Fruit fly (Drosophila melanogaster) whole organism, prepupa: ENCODE measurements around the gene Pss.

Source experiments
- CG10631 ChIP-seq: fragments of 200-800 bp; sonication (Bioruptor generic); optimal IDR thresholded peaks from 2 replicates; lab custom pipeline; 2016; ENCODE audit warnings: missing biosample characterization, missing genetic modification characterization
- CG10669 ChIP-seq: fragments of 200-800 bp; sonication (Bioruptor generic); optimal IDR thresholded peaks from 3 replicates; lab custom pipeline; 2018; ENCODE audit warnings: missing biosample characterization, mild to moderate bottlenecking, missing genetic modification characterization, moderate library complexity
- CG11294 ChIP-seq: fragments of 200-800 bp; sonication (Bioruptor generic); IDR thresholded peaks from 2 replicates; pipeline ENCODE4 v1.3.6; 2022; ENCODE audit warnings: missing biosample characterization, missing genetic modification characterization
- CG11762 ChIP-seq: fragments of 200-800 bp; sonication (Bioruptor generic); optimal IDR thresholded peaks from 3 replicates; lab custom pipeline; 2016; ENCODE audit warnings: missing biosample characterization, missing genetic modification characterization; ENCODE audit not compliant: insufficient read depth
- CG11902 ChIP-seq: fragments of 200-800 bp; sonication (Bioruptor generic); optimal IDR thresholded peaks from 3 replicates; lab custom pipeline; 2016; ENCODE audit warnings: missing biosample characterization, missing genetic modification characterization
- CG15336 ChIP-seq: fragments of 200-800 bp; sonication (Bioruptor generic); IDR thresholded peaks from 2 replicates; pipeline ENCODE4 v1.3.6; 2022; ENCODE audit warnings: missing biosample characterization, missing genetic modification characterization
- CG1621 ChIP-seq: fragments of 200-800 bp; sonication (Bioruptor generic); optimal IDR thresholded peaks from 3 replicates; lab custom pipeline; 2018; ENCODE audit warnings: missing biosample characterization, mild to moderate bottlenecking, missing genetic modification characterization
- CG16779 ChIP-seq: fragments of 200-800 bp; sonication (Bioruptor generic); optimal IDR thresholded peaks from 3 replicates; lab custom pipeline; 2017; ENCODE audit warnings: missing biosample characterization, mild to moderate bottlenecking, missing genetic modification characterization
- CG3032 ChIP-seq: fragments of 200-800 bp; optimal IDR thresholded peaks from 2 replicates; lab custom pipeline; 2019; ENCODE audit warnings: missing biosample characterization, mild to moderate bottlenecking, missing genetic modification characterization, moderate library complexity
- CG31627 ChIP-seq: fragments of 200-800 bp; sonication (Bioruptor generic); optimal IDR thresholded peaks from 3 replicates; lab custom pipeline; 2016; ENCODE audit warnings: missing biosample characterization, missing genetic modification characterization
- CG34406 ChIP-seq: fragments of 200-800 bp; sonication (Bioruptor generic); optimal IDR thresholded peaks from 3 replicates; lab custom pipeline; 2016; ENCODE audit warnings: missing biosample characterization, missing genetic modification characterization
- CG3919 ChIP-seq: fragments of 200-800 bp; sonication (Bioruptor generic); optimal IDR thresholded peaks from 3 replicates; lab custom pipeline; 2016; ENCODE audit warnings: missing biosample characterization, missing genetic modification characterization
- CG4318 ChIP-seq: fragments of 200-800 bp; sonication (Bioruptor generic); optimal IDR thresholded peaks from 3 replicates; lab custom pipeline; 2017; ENCODE audit warnings: missing biosample characterization, mild to moderate bottlenecking, missing genetic modification characterization
- CG6163 ChIP-seq: fragments of 200-800 bp; sonication (Bioruptor generic); IDR thresholded peaks from 3 replicates; pipeline ENCODE4 v1.3.6; 2022; ENCODE audit warnings: missing biosample characterization, missing genetic modification characterization
- CG6276 ChIP-seq: fragments of 200-800 bp; sonication (Bioruptor generic); optimal IDR thresholded peaks from 2 replicates; lab custom pipeline; 2017; ENCODE audit warnings: missing biosample characterization, mild to moderate bottlenecking, missing genetic modification characterization
- CG6792 ChIP-seq: fragments of 200-800 bp; sonication (Bioruptor generic); optimal IDR thresholded peaks from 3 replicates; lab custom pipeline; 2016; ENCODE audit warnings: missing biosample characterization, missing genetic modification characterization
- CG6808 ChIP-seq: fragments of 200-800 bp; sonication (Bioruptor generic); optimal IDR thresholded peaks from 3 replicates; lab custom pipeline; 2017; ENCODE audit warnings: missing biosample characterization, missing genetic modification characterization, mild to moderate bottlenecking, moderate library complexity, missing genetic modification reagents
- CG6854 ChIP-seq: fragments of 200-800 bp; sonication (Bioruptor generic); optimal IDR thresholded peaks from 2 replicates; lab custom pipeline; 2017; ENCODE audit warnings: missing biosample characterization, mild to moderate bottlenecking, missing genetic modification characterization
- CG7368 ChIP-seq: fragments of 200-800 bp; sonication (Bioruptor generic); optimal IDR thresholded peaks from 3 replicates; lab custom pipeline; 2016; ENCODE audit warnings: missing biosample characterization, missing genetic modification characterization
- CG8319 ChIP-seq: fragments of 200-800 bp; sonication (Bioruptor generic); optimal IDR thresholded peaks from 3 replicates; lab custom pipeline; 2016; ENCODE audit warnings: missing biosample characterization, missing genetic modification characterization
- CG8632 ChIP-seq: fragments of 200-800 bp; sonication (Bioruptor generic); optimal IDR thresholded peaks from 3 replicates; lab custom pipeline; 2016; ENCODE audit warnings: missing biosample characterization, missing genetic modification characterization
- CG9139 ChIP-seq: fragments of 200-800 bp; sonication (Bioruptor generic); optimal IDR thresholded peaks from 3 replicates; lab custom pipeline; 2017; ENCODE audit warnings: missing biosample characterization, mild to moderate bottlenecking, missing genetic modification characterization
- Eip75B ChIP-seq: fragments of 200-800 bp; sonication (Bioruptor generic); optimal IDR thresholded peaks from 3 replicates; lab custom pipeline; 2016; ENCODE audit warnings: missing biosample characterization, missing genetic modification characterization
- Eip78C ChIP-seq: fragments of 200-800 bp; sonication (Bioruptor generic); peaks from one replicate; lab custom pipeline; 2016; ENCODE audit warnings: missing biosample characterization, missing genetic modification characterization
- Ets21C ChIP-seq: fragments of 200-800 bp; sonication (Bioruptor generic); optimal IDR thresholded peaks from 3 replicates; lab custom pipeline; 2016; ENCODE audit warnings: missing biosample characterization, missing genetic modification characterization
- Ets96B ChIP-seq: fragments of 200-800 bp; optimal IDR thresholded peaks from 2 replicates; lab custom pipeline; 2019; ENCODE audit warnings: missing biosample characterization, mild to moderate bottlenecking, missing genetic modification characterization, moderate library complexity
- Gug ChIP-seq: fragments of 200-800 bp; sonication (Bioruptor generic); IDR thresholded peaks from 2 replicates; pipeline ENCODE4 v1.3.6; 2022; ENCODE audit warnings: missing biosample characterization, missing genetic modification characterization
- Hr38 ChIP-seq: sonication (Bioruptor generic); optimal IDR thresholded peaks from 2 replicates; lab custom pipeline; 2016; ENCODE audit warnings: missing biosample characterization, missing genetic modification characterization
- Hr39 ChIP-seq: fragments of 200-800 bp; sonication (Bioruptor generic); optimal IDR thresholded peaks from 2 replicates; lab custom pipeline; 2016; ENCODE audit warnings: missing biosample characterization, missing genetic modification characterization
- Hr4 ChIP-seq: fragments of 200-800 bp; sonication (Bioruptor generic); optimal IDR thresholded peaks from 3 replicates; lab custom pipeline; 2016; ENCODE audit warnings: missing biosample characterization, missing genetic modification characterization
- Met ChIP-seq: fragments of 200-800 bp; sonication (Bioruptor generic); optimal IDR thresholded peaks from 3 replicates; lab custom pipeline; 2016; ENCODE audit warnings: missing biosample characterization, missing genetic modification characterization
- OdsH ChIP-seq: fragments of 200-800 bp; sonication (Bioruptor generic); optimal IDR thresholded peaks from 3 replicates; lab custom pipeline; 2016; ENCODE audit warnings: missing biosample characterization, missing genetic modification characterization
- Smox ChIP-seq: fragments of 200-800 bp; sonication (Bioruptor generic); optimal IDR thresholded peaks from 3 replicates; lab custom pipeline; 2016; ENCODE audit warnings: missing biosample characterization, missing genetic modification characterization
- achi ChIP-seq: fragments of 200-800 bp; sonication (Bioruptor generic); optimal IDR thresholded peaks from 3 replicates; lab custom pipeline; 2016; ENCODE audit warnings: missing biosample characterization, missing genetic modification characterization
- acj6 ChIP-seq: fragments of 200-800 bp; sonication (Bioruptor generic); optimal IDR thresholded peaks from 3 replicates; lab custom pipeline; 2016; ENCODE audit warnings: missing biosample characterization, missing genetic modification characterization
- dac ChIP-seq: fragments of 200-800 bp; sonication (Bioruptor generic); optimal IDR thresholded peaks from 2 replicates; lab custom pipeline; 2017; ENCODE audit warnings: missing biosample characterization, mild to moderate bottlenecking, missing genetic modification characterization
- dsx ChIP-seq: fragments of 200-800 bp; optimal IDR thresholded peaks from 3 replicates; lab custom pipeline; 2019; ENCODE audit warnings: missing biosample characterization, mild to moderate bottlenecking, missing genetic modification characterization, moderate library complexity; ENCODE audit not compliant: poor library complexity, severe bottlenecking
- eg ChIP-seq: fragments of 200-800 bp; sonication (Bioruptor generic); IDR thresholded peaks from 3 replicates; pipeline ENCODE4 v1.3.6; 2022; ENCODE audit warnings: missing biosample characterization, missing genetic modification characterization
- esn ChIP-seq: fragments of 200-800 bp; sonication (Bioruptor generic); optimal IDR thresholded peaks from 2 replicates; lab custom pipeline; 2016; ENCODE audit warnings: missing biosample characterization, mild to moderate bottlenecking, missing genetic modification characterization, moderate library complexity
- fd59A ChIP-seq: fragments of 200-800 bp; sonication (Bioruptor generic); optimal IDR thresholded peaks from 2 replicates; lab custom pipeline; 2017; ENCODE audit warnings: missing biosample characterization, mild to moderate bottlenecking, missing genetic modification characterization, missing genetic modification reagents
- fd85E ChIP-seq: fragments of 200-800 bp; sonication (Bioruptor generic); optimal IDR thresholded peaks from 3 replicates; lab custom pipeline; 2016; ENCODE audit warnings: missing biosample characterization, missing genetic modification characterization
- fkh ChIP-seq: fragments of 200-800 bp; sonication (Bioruptor generic); optimal IDR thresholded peaks from 3 replicates; lab custom pipeline; 2017; ENCODE audit warnings: missing biosample characterization, mild to moderate bottlenecking, missing genetic modification characterization, moderate library complexity
- lz ChIP-seq: fragments of 200-800 bp; sonication (Bioruptor generic); optimal IDR thresholded peaks from 3 replicates; lab custom pipeline; 2016; ENCODE audit warnings: missing biosample characterization, missing genetic modification characterization
- net ChIP-seq: fragments of 200-800 bp; sonication (Bioruptor generic); optimal IDR thresholded peaks from 3 replicates; lab custom pipeline; 2016; ENCODE audit warnings: missing biosample characterization, missing genetic modification characterization
- salr ChIP-seq, 2 experiments: fragments of 200-800 bp; sonication (Bioruptor generic); optimal IDR thresholded peaks; 3 replicates each; lab custom pipeline; 2016 to 2018; ENCODE audit warnings: missing biosample characterization in 2 of 2, missing genetic modification characterization in 2 of 2, mild to moderate bottlenecking in 1 of 2
- spab ChIP-seq: fragments of 200-800 bp; sonication (Bioruptor generic); optimal IDR thresholded peaks from 2 replicates; lab custom pipeline; 2017; ENCODE audit warnings: missing biosample characterization, mild to moderate bottlenecking, missing genetic modification characterization, missing genetic modification reagents
- ss ChIP-seq, 2 experiments: fragments of 200-800 bp; sonication (Bioruptor generic); optimal IDR thresholded peaks; 2 replicates in 1 of 2; 3 replicates in 1 of 2; lab custom pipeline; 2017 to 2018; ENCODE audit warnings: mild to moderate bottlenecking in 2 of 2, missing biosample characterization in 2 of 2, missing genetic modification characterization in 2 of 2, moderate library complexity in 1 of 2
- topi ChIP-seq: fragments of 200-800 bp; sonication (Bioruptor generic); optimal IDR thresholded peaks from 3 replicates; lab custom pipeline; 2016; ENCODE audit warnings: missing biosample characterization, missing genetic modification characterization

Pss gene

dm6 chr3L:20557065-20557464 is 31.1 kb upstream of the Pss start (continued):
- TF ChIP-seq fd59A (GFP tag; lab: Kevin White, UChicago) (no peak), CG16779 (tag; lab: Kevin White, UChicago) (no peak), fkh (GFP tag; lab: Kevin White, UChicago) (no peak), CG9139 (GFP tag; lab: Kevin White, UChicago) (no peak), CG10669 (GFP tag; lab: Kevin White, UChicago) (no peak), esn (GFP tag; lab: Kevin White, UChicago) (peak; percentile 4), lz (GFP tag; lab: Kevin White, UChicago) (no peak), Ets21C (no peak), Smox (GFP tag; lab: Kevin White, UChicago) (peak; percentile 7), CG31627 (peak; percentile 11), CG11294 (GFP tag; lab: Robert Waterston, UW) (no peak), Met (GFP tag; lab: Kevin White, UChicago) (peak; percentile 45), CG6163 (no peak), CG15336 (GFP tag; lab: Robert Waterston, UW) (no peak), ss (GFP tag; optimal IDR thresholded peaks at IDR 0.05; lab: Kevin White, UChicago) (no peak)

- peak; percentile 32 for TF ChIP-seq Hr4 (GFP tag; lab: Kevin White, UChicago)
- peak; percentile 77 for TF ChIP-seq CG11902 (GFP tag; lab: Kevin White, UChicago)
- TF ChIP-seq Hr38 (GFP tag; lab: Kevin White, UChicago) = no peak
- TF ChIP-seq CG15336 (GFP tag; lab: Robert Waterston, UW) = peak; percentile 30; the same call in 1 of the 2 replicates
- TF ChIP-seq CG1621 = peak; percentile 70
- peak; percentile 91 for TF ChIP-seq CG31627
- peak; percentile 90 for TF ChIP-seq lz (GFP tag; lab: Kevin White, UChicago)
- peak; percentile 82 for TF ChIP-seq CG6792 (GFP tag; lab: Kevin White, UChicago)
- no peak for TF ChIP-seq Gug (GFP tag; lab: Robert Waterston, UW)
- TF ChIP-seq fd59A (GFP tag; lab: Kevin White, UChicago) = peak; percentile 67
- peak; percentile 59 for TF ChIP-seq CG10631 (GFP tag; lab: Kevin White, UChicago)
- peak; percentile 77 for TF ChIP-seq CG10669 (GFP tag; lab: Kevin White, UChicago)
- TF ChIP-seq net (GFP tag; lab: Kevin White, UChicago) = peak; percentile 64
- TF ChIP-seq dac (GFP tag; lab: Kevin White, UChicago) = no peak
- TF ChIP-seq topi (GFP tag; lab: Kevin White, UChicago) = peak; percentile 90
- TF ChIP-seq CG6808 (GFP tag; lab: Kevin White, UChicago) = peak; percentile 57
- peak; percentile 29 to 57 for TF ChIP-seq salr (GFP tag; optimal IDR thresholded peaks at IDR 0.05; lab: Kevin White, UChicago)
- peak; percentile 76 for TF ChIP-seq Eip75B (GFP tag; lab: Kevin White, UChicago)
- TF ChIP-seq Smox (GFP tag; lab: Kevin White, UChicago) = peak; percentile 84
- TF ChIP-seq CG7368 = peak; percentile 63
- peak; percentile 71 for TF ChIP-seq dsx (GFP tag; lab: Kevin White, UChicago)
- peak; percentile 49 for TF ChIP-seq CG6854 (GFP tag; lab: Kevin White, UChicago)
- TF ChIP-seq Ets96B (tag; lab: Kevin White, UChicago) = peak; percentile 81
- peak; percentile 89 for TF ChIP-seq esn (GFP tag; lab: Kevin White, UChicago)
- no peak for TF ChIP-seq CG4318 (GFP tag; lab: Kevin White, UChicago)
- peak; percentile 79 for TF ChIP-seq acj6 (GFP tag; lab: Kevin White, UChicago)
- TF ChIP-seq CG8632 (GFP tag; lab: Kevin White, UChicago) = peak; percentile 82
- peak; percentile 68 for TF ChIP-seq achi
- TF ChIP-seq CG3919 (GFP tag; lab: Kevin White, UChicago) = peak; percentile 83
- peak; percentile 73 for TF ChIP-seq CG8319 (GFP tag; lab: Kevin White, UChicago)
- TF ChIP-seq CG3032 (tag; lab: Kevin White, UChicago) = peak; percentile 78
- no peak for TF ChIP-seq CG6276 (GFP tag; lab: Kevin White, UChicago)
- TF ChIP-seq fkh (GFP tag; lab: Kevin White, UChicago) = no peak
- no peak for TF ChIP-seq fd85E (GFP tag; lab: Kevin White, UChicago)
- peak; percentile 78 for TF ChIP-seq OdsH
- TF ChIP-seq Eip78C (GFP tag; lab: Kevin White, UChicago) = peak; percentile 94
- TF ChIP-seq Hr39 (GFP tag; lab: Kevin White, UChicago) = peak; percentile 91
- peak; percentile 82 for TF ChIP-seq Ets21C
- peak; percentile 12 for TF ChIP-seq CG9139 (GFP tag; lab: Kevin White, UChicago)
- TF ChIP-seq spab = peak; percentile 59
- peak; percentile 83 for TF ChIP-seq CG34406 (GFP tag; lab: Kevin White, UChicago)
- TF ChIP-seq CG11762 (GFP tag; lab: Kevin White, UChicago) = peak; percentile 56
- peak; percentile 66; the same call in 2 of the 3 replicates for TF ChIP-seq CG6163
- TF ChIP-seq eg (GFP tag; lab: Robert Waterston, UW) = no peak
Measured at dm6 chr3L:20556371-20556770, 30.4 kb upstream of the Pss start.
